Fruit fly (Drosophila melanogaster): ENCODE results near the gene Flo2.

The Flo2 gene

DNA sequence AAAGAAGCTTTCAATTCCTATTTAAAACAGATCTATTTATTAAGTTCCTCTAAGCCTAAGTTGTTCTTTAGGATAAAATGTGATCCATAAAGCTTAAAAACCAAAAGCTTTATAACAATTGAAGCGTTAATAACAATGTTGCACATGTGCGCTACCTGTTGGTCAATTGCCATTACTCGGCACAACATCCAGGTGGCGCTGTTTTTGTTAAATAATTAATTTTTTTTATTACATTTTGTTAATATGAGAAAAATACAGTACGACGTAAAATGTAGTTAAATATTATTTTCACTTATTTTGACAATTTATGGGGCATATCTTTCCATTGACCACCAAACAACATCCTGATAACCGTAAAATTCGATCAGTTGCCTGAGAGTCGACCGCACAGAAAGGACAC lies 114.7 kb downstream of the Flo2 start (continued):
- TF ChIP-seq Mes4 (GFP tag; optimal IDR thresholded peaks at IDR 0.05): no peak
- no peak for TF ChIP-seq hkb (optimal IDR thresholded peaks at IDR 0.05)
- no peak for TF ChIP-seq hkb (GFP tag; IDR thresholded peaks at IDR 0.05)
- TF ChIP-seq bab2 (GFP tag; optimal IDR thresholded peaks at IDR 0.05): no peak
- TF ChIP-seq CG7839 (tag; optimal IDR thresholded peaks at IDR 0.05): peak; percentile 33
- TF ChIP-seq sug (tag; optimal IDR thresholded peaks at IDR 0.05): peak; percentile 4
- peak; percentile 11 for TF ChIP-seq B-H2 (GFP tag; optimal IDR thresholded peaks at IDR 0.05)
- no peak for TF ChIP-seq CG2120 (GFP tag; optimal IDR thresholded peaks at IDR 0.05)
- TF ChIP-seq Hr78 (GFP tag; optimal IDR thresholded peaks at IDR 0.05): no peak
- TF ChIP-seq lmd (GFP tag; IDR thresholded peaks at IDR 0.05): peak; percentile 19; the same call in 1 of the 2 replicates
- no peak for TF ChIP-seq CG10565 (GFP tag; optimal IDR thresholded peaks at IDR 0.05)
- TF ChIP-seq Ssrp (tag; optimal IDR thresholded peaks at IDR 0.05): peak; percentile 7
- TF ChIP-seq otp (GFP tag; IDR thresholded peaks at IDR 0.05): no peak
- TF ChIP-seq CG13894 (tag; optimal IDR thresholded peaks at IDR 0.05): peak; percentile 8
- no peak for TF ChIP-seq Hr39 (optimal IDR thresholded peaks at IDR 0.05)
- peak in 1 of 2 experiments; percentile 6 for TF ChIP-seq insv (GFP tag; optimal IDR thresholded peaks at IDR 0.05)
- peak; percentile 40 for TF ChIP-seq pita (GFP tag; optimal IDR thresholded peaks at IDR 0.05)
- no peak for TF ChIP-seq gce (GFP tag; IDR thresholded peaks at IDR 0.05)
- TF ChIP-seq CG8924 (tag; optimal IDR thresholded peaks at IDR 0.05): peak; percentile 28
- no peak for TF ChIP-seq NfI (GFP tag; optimal IDR thresholded peaks at IDR 0.05)
- no peak for TF ChIP-seq CG10274 (GFP tag; optimal IDR thresholded peaks at IDR 0.05)
- peak; percentile 45 for TF ChIP-seq Dek (tag; optimal IDR thresholded peaks at IDR 0.05)
- TF ChIP-seq Sox100B (GFP tag; optimal IDR thresholded peaks at IDR 0.05): no peak
- no peak for TF ChIP-seq fd96Cb (tag; optimal IDR thresholded peaks at IDR 0.05)
- TF ChIP-seq jumu (GFP tag; optimal IDR thresholded peaks at IDR 0.05): no peak
- TF ChIP-seq CG17359 (tag; optimal IDR thresholded peaks at IDR 0.05): peak; percentile 25
- TF ChIP-seq sim (GFP tag; IDR thresholded peaks at IDR 0.05): no peak
- TF ChIP-seq Blimp-1 (GFP tag; optimal IDR thresholded peaks at IDR 0.05): peak; percentile 92
- TF ChIP-seq Med (GFP tag): peak; percentile 63
- TF ChIP-seq croc (GFP tag; conservative IDR thresholded peaks at IDR 0.05): no peak
- peak; percentile 40; the same call in 1 of the 2 replicates for TF ChIP-seq CG3847 (GFP tag; IDR thresholded peaks at IDR 0.05)
- no peak for TF ChIP-seq yki (optimal IDR thresholded peaks at IDR 0.05)
- peak; percentile 22 for TF ChIP-seq Chrac-16 (GFP tag; optimal IDR thresholded peaks at IDR 0.05)
- TF ChIP-seq CG15696 (tag; optimal IDR thresholded peaks at IDR 0.05): peak; percentile 47
- TF ChIP-seq hbn (GFP tag; IDR thresholded peaks at IDR 0.05; ENCODE audit: partially characterized antibody): no peak
- TF ChIP-seq CG10979 (tag; optimal IDR thresholded peaks at IDR 0.05): peak; percentile 6
- TF ChIP-seq zen (tag; optimal IDR thresholded peaks at IDR 0.05): peak; percentile 41
- no peak for TF ChIP-seq prd (optimal IDR thresholded peaks at IDR 0.05)
- peak; percentile 18; the same call in 1 of the 3 replicates for TF ChIP-seq prd (GFP tag; IDR thresholded peaks at IDR 0.05)
- no peak for TF ChIP-seq CG7372 (GFP tag; IDR thresholded peaks at IDR 0.05)
- peak; percentile 6 for TF ChIP-seq unpg (GFP tag; optimal IDR thresholded peaks at IDR 0.05)
- TF ChIP-seq knrl (GFP tag; IDR thresholded peaks at IDR 0.05; ENCODE audit: partially characterized antibody): peak; percentile 11; the same call in 1 of the 3 replicates
- peak; percentile 5 for TF ChIP-seq ind (GFP tag; optimal IDR thresholded peaks at IDR 0.05)
- TF ChIP-seq CG32767 (GFP tag; IDR thresholded peaks at IDR 0.05): no peak
- TF ChIP-seq sr (GFP tag; IDR thresholded peaks at IDR 0.05): no peak
- no peak for TF ChIP-seq Atf-2 (GFP tag; optimal IDR thresholded peaks at IDR 0.05)
